Fruit fly (Drosophila melanogaster): ENCODE data around the gene moi.

Gene moi

DNA sequence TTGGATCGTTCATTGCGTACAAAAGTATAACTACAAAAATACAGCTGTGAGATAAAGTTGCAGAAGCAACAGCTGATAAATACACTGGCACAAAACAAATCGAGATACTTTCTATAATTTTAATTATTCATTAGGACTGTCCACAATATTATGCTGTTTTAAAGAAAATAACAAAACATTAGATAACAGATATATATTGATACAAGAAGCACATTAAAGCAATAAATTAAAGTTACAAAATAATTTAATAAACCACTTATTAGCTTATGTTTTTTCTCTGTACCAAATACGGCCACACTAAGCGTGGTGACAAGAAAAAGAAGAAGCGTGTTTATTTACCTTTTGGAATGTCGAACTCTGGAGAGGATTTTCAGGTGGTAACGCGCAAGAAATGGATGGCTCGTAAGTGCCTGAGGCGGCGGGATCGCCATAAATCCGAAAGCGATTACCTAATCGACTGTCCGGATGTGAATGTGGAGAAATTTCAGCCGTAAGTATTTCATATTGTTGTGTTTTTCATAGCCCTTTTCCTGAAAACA, 35.0 kb upstream of the moi start, which contains the start of the genes CG7988 and CG7183 (continued):
- peak in 1 of 3 experiments; percentile 99 for TF ChIP-seq lola (GFP tag; optimal IDR thresholded peaks at IDR 0.05)
- TF ChIP-seq kni (GFP tag; optimal IDR thresholded peaks at IDR 0.05): peak; percentile 50
- peak; percentile 98 for TF ChIP-seq H15 (GFP tag; IDR thresholded peaks at IDR 0.05)
- peak; percentile 98 for TF ChIP-seq CG15601 (tag; optimal IDR thresholded peaks at IDR 0.05)
- TF ChIP-seq lov (optimal IDR thresholded peaks at IDR 0.05): no peak
- TF ChIP-seq lov (GFP tag; IDR thresholded peaks at IDR 0.05): peak; percentile 95
- peak; percentile 98 for TF ChIP-seq Chrac-16 (GFP tag; optimal IDR thresholded peaks at IDR 0.05)
- peak; percentile 93 for TF ChIP-seq jumu (GFP tag; optimal IDR thresholded peaks at IDR 0.05)
- peak; percentile 87 for TF ChIP-seq Mes4 (GFP tag; optimal IDR thresholded peaks at IDR 0.05)
- TF ChIP-seq pum (GFP tag; optimal IDR thresholded peaks at IDR 0.05): peak; percentile 96
- peak; percentile 92 for TF ChIP-seq GATAe (GFP tag; conservative IDR thresholded peaks at IDR 0.05)
- no peak for TF ChIP-seq D (optimal IDR thresholded peaks at IDR 0.05)
- TF ChIP-seq D (GFP tag; optimal IDR thresholded peaks at IDR 0.05): peak; percentile 94
- TF ChIP-seq CG6813 (GFP tag; optimal IDR thresholded peaks at IDR 0.05): peak; percentile 84
- TF ChIP-seq CG17568 (GFP tag; optimal IDR thresholded peaks at IDR 0.05): no peak
- TF ChIP-seq CG10321 (GFP tag; IDR thresholded peaks at IDR 0.05): peak; percentile 84
- peak; percentile 98 for TF ChIP-seq Ada2b (GFP tag; IDR thresholded peaks at IDR 0.05)
- peak; percentile 79 for TF ChIP-seq CG15479 (GFP tag; optimal IDR thresholded peaks at IDR 0.05)
- TF ChIP-seq CG7963 (GFP tag; IDR thresholded peaks at IDR 0.05; ENCODE audit: partially characterized antibody): no peak
- peak; percentile 97 for TF ChIP-seq CG31441 (GFP tag; IDR thresholded peaks at IDR 0.05)
- no peak for TF ChIP-seq odd (GFP tag; optimal IDR thresholded peaks at IDR 0.05)
- peak; percentile 82 for TF ChIP-seq sima (GFP tag; optimal IDR thresholded peaks at IDR 0.05)
- peak; percentile 66 for TF ChIP-seq Neu2 (GFP tag; optimal IDR thresholded peaks at IDR 0.05; ENCODE audit: borderline replicate concordance)
- peak; percentile 84 for TF ChIP-seq MTF-1 (GFP tag; optimal IDR thresholded peaks at IDR 0.05; ENCODE audit: borderline replicate concordance)
- peak; percentile 97 for TF ChIP-seq ind (GFP tag; optimal IDR thresholded peaks at IDR 0.05)
- peak; percentile 98 for TF ChIP-seq CG17359 (tag; optimal IDR thresholded peaks at IDR 0.05)
- TF ChIP-seq CG11085 (GFP tag; IDR thresholded peaks at IDR 0.05): peak; percentile 97
- TF ChIP-seq psq (GFP tag; optimal IDR thresholded peaks at IDR 0.05): peak; percentile 92
- no peak; the same call in 2 of the 3 replicates for TF ChIP-seq knrl (GFP tag; IDR thresholded peaks at IDR 0.05; ENCODE audit: partially characterized antibody)
- TF ChIP-seq Camta (GFP tag; optimal IDR thresholded peaks at IDR 0.05): peak; percentile 96
- peak; percentile 81 to 99 for TF ChIP-seq bsh (GFP tag; optimal IDR thresholded peaks at IDR 0.05)
- peak; percentile 89 for TF ChIP-seq scrt (GFP tag; optimal IDR thresholded peaks at IDR 0.05)
- peak; percentile 97 for TF ChIP-seq sim (GFP tag; IDR thresholded peaks at IDR 0.05)
- peak; percentile 96 for TF ChIP-seq danr (GFP tag; IDR thresholded peaks at IDR 0.05)
- peak; percentile 99 for TF ChIP-seq dmrt11E (tag; optimal IDR thresholded peaks at IDR 0.05)
- peak; percentile 90 for TF ChIP-seq sqz (GFP tag; optimal IDR thresholded peaks at IDR 0.05)
- peak; percentile 81 for TF ChIP-seq Myb (GFP tag; optimal IDR thresholded peaks at IDR 0.05)
- TF ChIP-seq CG43689 (GFP tag; IDR thresholded peaks at IDR 0.05): peak; percentile 91
- TF ChIP-seq CG17186 (GFP tag; optimal IDR thresholded peaks at IDR 0.05): peak; percentile 80
- peak; percentile 99 for TF ChIP-seq unpg (GFP tag; optimal IDR thresholded peaks at IDR 0.05)
- TF ChIP-seq tll (GFP tag; optimal IDR thresholded peaks at IDR 0.05): peak in 1 of 2 experiments; percentile 90
- TF ChIP-seq Hr78 (GFP tag; optimal IDR thresholded peaks at IDR 0.05): peak in 1 of 2 experiments; percentile 92
- peak; percentile 94 for TF ChIP-seq Asciz (GFP tag; optimal IDR thresholded peaks at IDR 0.05)

All from whole organism, embryonic.